Fruit fly (Drosophila melanogaster): ENCODE results near the gene hry.

hry gene

DNA sequence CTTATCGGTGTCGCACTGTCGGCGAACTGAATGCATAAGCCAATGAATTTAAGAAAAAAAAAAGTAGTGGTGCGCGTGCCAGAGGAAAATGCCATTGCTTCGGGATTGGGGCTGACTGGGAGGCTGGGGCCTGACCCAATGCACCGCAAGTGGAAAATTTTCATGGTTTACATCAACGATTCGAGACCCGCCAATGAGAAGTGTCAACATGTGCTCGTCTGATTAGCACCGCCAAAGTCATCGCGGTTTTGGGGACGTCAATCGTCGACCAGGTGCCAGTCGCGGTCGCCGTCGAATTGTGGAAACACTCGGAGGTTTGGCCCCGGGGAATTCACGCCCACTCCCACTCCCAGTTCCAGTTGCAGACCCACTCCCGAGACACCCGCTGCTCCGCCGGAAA, 8.2 kb downstream of the hry start:
- TF ChIP-seq Myc (optimal IDR thresholded peaks at IDR 0.05) (no peak), insv (optimal IDR thresholded peaks at IDR 0.05) (no peak), ttk (optimal IDR thresholded peaks at IDR 0.05) (no peak), Sin3A (optimal IDR thresholded peaks at IDR 0.05) (no peak), h (optimal IDR thresholded peaks at IDR 0.05) (no peak), psq (optimal IDR thresholded peaks at IDR 0.05) (no peak)

DNA sequence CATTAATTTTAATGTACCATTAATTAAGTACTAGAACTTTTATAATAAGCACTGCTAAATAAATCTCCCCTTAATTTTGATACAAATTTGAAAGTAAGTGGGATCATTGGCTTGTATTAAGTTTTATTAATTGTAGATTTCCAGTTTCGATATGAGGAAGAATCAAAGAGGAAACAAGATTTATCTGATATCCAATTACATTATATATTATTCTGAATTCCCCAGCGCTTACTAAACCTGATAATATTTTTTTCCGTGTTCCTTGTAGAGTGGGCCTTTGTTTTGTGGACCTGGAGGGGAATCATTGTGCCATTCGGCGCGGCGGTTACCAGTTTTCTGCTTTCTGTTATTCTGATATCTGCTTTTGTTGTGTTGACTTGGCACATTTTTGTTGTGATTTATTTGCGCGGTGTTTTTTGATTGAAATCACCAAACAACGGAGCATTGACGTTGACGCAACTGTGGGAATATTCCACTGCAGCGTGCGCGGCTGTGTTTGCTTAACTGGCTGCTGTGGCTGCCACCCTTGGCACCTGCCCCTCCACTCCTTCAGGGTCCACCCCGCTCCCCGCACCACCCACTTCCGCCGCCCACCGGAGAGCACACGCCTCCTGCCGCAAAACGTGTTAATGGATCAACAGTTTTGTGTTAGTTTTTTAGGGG, 9.0 kb downstream of the hry start:
- no peak for TF ChIP-seq Sin3A (optimal IDR thresholded peaks at IDR 0.05)
- TF ChIP-seq Myc (optimal IDR thresholded peaks at IDR 0.05): no peak
- no peak for TF ChIP-seq psq (optimal IDR thresholded peaks at IDR 0.05)
- TF ChIP-seq ttk (optimal IDR thresholded peaks at IDR 0.05): no peak
- no peak for TF ChIP-seq insv (optimal IDR thresholded peaks at IDR 0.05)
- TF ChIP-seq h (optimal IDR thresholded peaks at IDR 0.05): no peak

DNA sequence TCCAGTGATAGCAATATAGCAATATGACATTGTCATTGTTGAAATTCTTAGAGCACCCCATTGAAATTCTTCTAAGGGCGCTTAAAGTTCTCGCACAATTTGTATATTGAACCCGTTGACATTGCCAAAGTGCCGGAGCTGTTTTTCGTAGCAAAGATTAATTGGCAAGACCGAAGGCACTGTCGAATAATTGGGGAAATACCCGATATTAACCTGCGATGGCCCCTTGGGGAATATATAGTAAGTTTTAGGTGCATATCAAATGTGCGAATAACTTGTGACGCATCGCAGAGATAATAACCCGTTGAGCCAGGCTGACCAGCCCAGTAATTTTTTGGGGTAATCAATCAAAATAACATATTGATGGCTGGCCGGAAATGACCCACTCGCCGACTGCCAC, 11.1 kb downstream of the hry start:
- TF ChIP-seq insv (optimal IDR thresholded peaks at IDR 0.05): no peak
- no peak for TF ChIP-seq Sin3A (optimal IDR thresholded peaks at IDR 0.05)

DNA sequence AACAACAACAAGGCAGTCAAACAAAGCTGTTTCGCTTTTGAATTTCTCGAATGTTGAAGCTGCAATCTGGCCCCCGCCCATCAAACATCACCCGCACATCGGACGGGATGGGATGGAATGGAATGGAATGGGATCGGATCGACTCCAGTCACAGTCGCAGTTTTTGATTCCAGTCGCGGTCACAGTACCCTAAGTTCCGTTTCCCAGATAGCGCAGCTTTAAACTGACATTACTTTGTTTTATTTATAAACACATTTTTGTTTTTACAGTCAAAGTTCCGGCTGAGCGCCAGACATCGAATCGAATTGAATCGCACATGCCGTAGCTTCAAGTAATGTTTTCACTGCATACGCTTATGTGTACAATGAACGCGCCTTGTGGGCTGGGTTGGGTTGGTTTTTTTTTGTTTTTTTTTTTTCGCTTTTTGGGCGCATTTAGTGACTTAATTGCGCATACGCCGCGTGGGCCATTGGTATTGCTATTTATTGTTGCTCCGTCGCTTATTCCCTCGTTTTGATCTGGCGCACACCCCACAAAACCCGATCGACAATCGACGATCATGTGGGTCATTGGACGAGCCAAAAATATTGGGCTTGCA, 13.2 kb downstream of the hry start:
- no peak for TF ChIP-seq psq (optimal IDR thresholded peaks at IDR 0.05)
- no peak for TF ChIP-seq h (optimal IDR thresholded peaks at IDR 0.05)
- no peak for TF ChIP-seq Myc (optimal IDR thresholded peaks at IDR 0.05)
- TF ChIP-seq ttk (optimal IDR thresholded peaks at IDR 0.05): no peak
- no peak for TF ChIP-seq Sin3A (optimal IDR thresholded peaks at IDR 0.05)
- TF ChIP-seq insv (optimal IDR thresholded peaks at IDR 0.05): no peak

DNA sequence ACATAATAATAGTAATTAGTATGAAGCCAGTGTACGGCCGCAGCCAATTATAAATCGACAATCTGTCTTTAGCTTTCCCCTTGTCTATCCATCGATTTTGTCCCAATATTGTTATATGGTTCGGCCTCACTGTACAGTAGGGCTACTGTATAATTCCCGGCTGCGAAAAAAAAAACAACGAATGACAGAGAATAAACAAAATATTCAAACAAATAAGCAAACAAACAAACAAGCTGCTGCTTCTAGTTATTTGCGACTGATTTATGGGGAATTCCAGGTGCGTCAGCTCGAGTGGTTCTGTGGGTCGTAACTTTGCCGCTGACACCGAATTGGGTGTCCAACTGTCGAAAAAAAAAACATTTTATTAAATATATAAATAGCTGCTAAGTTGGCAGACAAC, 14.1 kb downstream of the hry start:
- TF ChIP-seq Sin3A (optimal IDR thresholded peaks at IDR 0.05): no peak
- TF ChIP-seq Myc (optimal IDR thresholded peaks at IDR 0.05): no peak
- TF ChIP-seq insv (optimal IDR thresholded peaks at IDR 0.05): no peak
- TF ChIP-seq ttk (optimal IDR thresholded peaks at IDR 0.05): no peak
- no peak for TF ChIP-seq psq (optimal IDR thresholded peaks at IDR 0.05)
- no peak for TF ChIP-seq h (optimal IDR thresholded peaks at IDR 0.05)

DNA sequence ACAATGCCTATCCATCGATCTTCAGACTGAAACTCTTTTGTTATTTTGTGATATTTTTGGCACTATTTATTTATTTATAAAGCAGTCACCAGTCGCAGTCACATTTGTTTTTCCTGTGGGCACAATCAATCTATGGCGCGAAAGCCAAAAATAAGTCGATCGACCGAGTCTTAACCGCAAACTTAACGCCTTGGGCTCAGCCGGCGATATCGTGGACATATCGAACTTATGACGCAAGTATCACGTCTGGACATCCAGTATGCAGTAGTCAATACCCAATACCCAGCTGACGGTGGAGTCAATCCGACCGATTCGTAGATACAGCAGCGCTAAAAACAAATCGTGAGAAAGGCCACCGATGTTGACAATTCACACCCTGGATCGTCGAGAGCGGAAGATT, 15.1 kb downstream of the hry start:
- TF ChIP-seq insv (optimal IDR thresholded peaks at IDR 0.05): no peak
- no peak for TF ChIP-seq ttk (optimal IDR thresholded peaks at IDR 0.05)
- TF ChIP-seq Sin3A (optimal IDR thresholded peaks at IDR 0.05): no peak
- TF ChIP-seq psq (optimal IDR thresholded peaks at IDR 0.05): no peak
- TF ChIP-seq h (optimal IDR thresholded peaks at IDR 0.05): no peak
- no peak for TF ChIP-seq Myc (optimal IDR thresholded peaks at IDR 0.05)

DNA sequence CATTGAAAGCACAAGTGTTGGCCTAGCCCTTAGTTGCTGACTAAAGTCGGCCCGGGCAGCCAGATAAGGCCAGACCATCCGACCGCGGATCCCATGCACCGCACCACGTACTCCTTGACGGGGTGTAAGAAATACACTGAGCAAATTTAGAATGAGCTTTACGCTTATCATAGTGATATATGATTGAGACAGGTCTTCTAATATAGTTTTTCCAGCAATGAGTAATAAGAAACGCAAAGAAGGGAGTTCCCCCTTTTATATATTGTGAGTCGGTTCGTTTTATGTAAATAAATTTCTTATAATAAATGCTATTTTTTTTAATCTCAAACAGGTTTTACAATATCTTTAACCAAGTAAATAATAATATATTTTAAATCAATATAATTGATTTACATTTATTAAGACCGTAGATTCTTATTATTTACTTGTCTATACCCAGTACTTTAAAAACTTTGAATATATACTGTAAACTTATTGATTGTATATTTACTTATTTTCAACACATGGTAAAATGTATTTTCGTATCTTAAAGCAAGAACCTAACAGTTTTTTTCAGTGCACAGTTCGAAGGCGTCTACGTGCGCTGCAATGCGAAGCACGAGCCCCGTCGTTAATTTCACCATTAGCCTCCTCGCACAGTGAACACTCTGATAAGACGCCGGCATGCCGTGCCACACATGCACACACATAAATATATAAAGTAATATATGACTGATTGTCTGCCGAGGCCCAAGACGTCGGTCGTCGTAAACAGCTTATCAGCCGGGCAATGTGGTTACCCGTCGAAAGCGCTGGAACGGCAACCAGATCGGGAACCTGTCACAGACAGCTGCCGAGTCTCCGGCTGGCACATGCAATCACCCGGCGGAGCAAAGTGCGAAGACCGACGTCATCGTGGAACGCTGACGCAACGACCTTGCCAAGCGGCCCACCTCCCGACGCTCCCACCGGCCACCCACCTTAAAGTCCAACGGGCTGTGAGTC, 16.6 kb downstream of the hry start:
- TF ChIP-seq Myc (optimal IDR thresholded peaks at IDR 0.05): no peak
- no peak for TF ChIP-seq Sin3A (optimal IDR thresholded peaks at IDR 0.05)
- no peak for TF ChIP-seq psq (optimal IDR thresholded peaks at IDR 0.05)
- TF ChIP-seq ttk (optimal IDR thresholded peaks at IDR 0.05): no peak
- TF ChIP-seq insv (optimal IDR thresholded peaks at IDR 0.05): no peak
- TF ChIP-seq h (optimal IDR thresholded peaks at IDR 0.05): no peak

DNA sequence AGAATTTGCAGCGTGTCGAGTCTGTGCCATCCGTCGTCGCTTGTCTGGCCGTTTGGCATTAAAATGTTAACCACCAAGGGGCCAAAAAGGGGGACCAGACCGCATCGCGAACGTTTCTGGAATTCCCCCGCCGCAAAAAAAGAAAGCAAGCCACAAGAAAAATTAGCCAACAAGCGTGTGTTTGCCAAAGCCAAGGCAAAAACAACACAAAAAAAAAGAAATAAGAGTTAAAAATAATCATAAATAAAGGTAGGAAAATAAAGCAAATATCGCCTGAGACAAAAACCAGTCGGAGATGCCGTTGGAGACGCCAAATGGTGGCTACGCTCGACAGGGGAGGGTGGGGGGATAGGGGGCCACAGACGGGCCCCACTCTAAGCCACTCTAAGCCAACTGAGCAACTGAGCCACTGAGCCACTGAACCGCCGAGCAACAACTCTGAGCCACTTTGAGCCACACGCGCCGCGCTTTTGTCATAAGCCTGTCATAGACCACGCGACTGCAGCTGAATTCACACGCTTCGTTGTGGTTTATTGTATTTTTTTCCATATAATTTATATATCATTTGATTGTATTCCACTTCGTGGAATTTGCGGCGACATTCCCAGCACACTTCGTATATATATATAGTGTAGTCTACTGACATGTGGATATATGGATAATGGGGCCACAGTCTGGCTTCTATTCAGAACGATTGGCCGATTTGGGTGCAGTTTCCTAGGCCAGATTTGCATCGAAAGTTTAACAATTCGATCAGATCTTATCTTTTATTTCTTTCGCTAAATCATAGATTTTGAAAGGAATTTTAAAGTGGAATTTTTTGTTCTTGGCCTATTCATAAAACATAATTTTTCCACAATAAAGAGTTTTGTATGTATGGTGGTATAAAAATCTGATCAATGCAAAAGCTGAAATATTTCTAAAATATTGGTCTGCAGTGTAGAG, 18.3 kb downstream of the hry start:
- no peak for TF ChIP-seq h (optimal IDR thresholded peaks at IDR 0.05)
- TF ChIP-seq ttk (optimal IDR thresholded peaks at IDR 0.05): no peak
- no peak for TF ChIP-seq Sin3A (optimal IDR thresholded peaks at IDR 0.05)
- TF ChIP-seq insv (optimal IDR thresholded peaks at IDR 0.05): no peak
- no peak for TF ChIP-seq psq (optimal IDR thresholded peaks at IDR 0.05)
- TF ChIP-seq Myc (optimal IDR thresholded peaks at IDR 0.05): no peak

DNA sequence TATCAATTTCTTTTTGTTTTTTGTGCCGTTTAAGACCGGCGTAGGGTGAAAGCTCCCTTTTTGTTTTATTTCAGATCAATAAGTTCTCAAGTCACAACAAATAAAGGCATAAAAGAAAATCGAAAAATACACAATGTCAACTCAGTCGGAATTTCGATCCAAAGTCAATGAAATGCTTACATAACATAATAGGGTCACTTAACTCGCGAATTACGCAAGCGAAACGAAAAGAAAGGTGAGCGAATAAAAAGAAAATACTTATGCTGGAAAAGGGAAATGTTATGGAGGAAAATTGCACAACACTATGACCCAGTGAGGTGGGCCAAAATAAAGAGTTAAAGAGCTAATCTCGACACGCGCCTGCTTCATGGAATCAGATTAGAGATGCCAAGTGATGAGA, 20.4 kb downstream of the hry start:
- TF ChIP-seq h (optimal IDR thresholded peaks at IDR 0.05) (no peak), psq (optimal IDR thresholded peaks at IDR 0.05) (no peak), ttk (optimal IDR thresholded peaks at IDR 0.05) (no peak), insv (optimal IDR thresholded peaks at IDR 0.05) (no peak), Myc (optimal IDR thresholded peaks at IDR 0.05) (no peak), Sin3A (optimal IDR thresholded peaks at IDR 0.05) (no peak)

DNA sequence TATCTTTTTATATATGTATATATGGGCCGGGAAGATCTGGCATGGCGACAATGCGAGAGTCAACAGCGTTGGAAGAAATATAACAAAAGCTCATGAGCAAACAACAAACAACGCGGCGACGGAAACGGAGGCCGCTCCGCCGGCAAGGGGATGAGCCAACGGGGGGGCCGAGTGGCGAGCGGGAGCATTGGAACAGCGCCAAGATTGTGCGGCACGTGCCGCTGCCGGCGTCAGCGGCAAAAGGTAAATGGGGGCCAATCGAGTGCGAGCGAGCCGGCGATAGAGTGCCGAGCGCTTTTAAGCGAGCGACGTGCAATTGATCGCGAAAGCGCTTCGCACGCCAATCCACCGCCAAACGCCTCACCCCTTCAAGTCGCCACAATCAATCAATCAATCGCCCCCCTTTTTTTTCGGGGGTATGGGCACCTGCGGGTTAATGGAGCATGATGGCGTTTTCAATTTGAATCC, 21.0 kb downstream of the hry start:
- TF ChIP-seq Sin3A (optimal IDR thresholded peaks at IDR 0.05) (no peak), ttk (optimal IDR thresholded peaks at IDR 0.05) (no peak), insv (optimal IDR thresholded peaks at IDR 0.05) (no peak), Myc (optimal IDR thresholded peaks at IDR 0.05) (no peak), psq (optimal IDR thresholded peaks at IDR 0.05) (no peak), h (optimal IDR thresholded peaks at IDR 0.05) (no peak)

DNA sequence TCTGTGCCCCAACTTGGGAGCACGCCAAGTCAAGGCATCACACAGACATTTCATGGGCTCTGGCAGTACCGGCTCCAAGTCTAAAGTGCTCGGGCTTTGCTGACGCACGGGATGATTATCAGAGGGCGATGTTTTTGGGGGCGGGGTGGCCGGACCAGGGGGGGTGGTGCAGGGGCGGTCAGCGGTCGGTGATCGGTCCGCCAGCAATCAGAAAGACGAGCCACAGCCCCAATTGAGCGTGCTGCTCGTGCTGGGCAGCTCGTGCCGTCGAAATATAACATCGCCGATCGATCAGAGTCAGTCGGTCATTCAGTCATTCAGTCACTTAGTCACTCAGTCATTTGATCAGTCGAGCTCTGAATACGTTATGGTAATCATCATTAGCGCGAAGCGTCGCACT, 22.3 kb downstream of the hry start:
- TF ChIP-seq insv (optimal IDR thresholded peaks at IDR 0.05) (no peak), psq (optimal IDR thresholded peaks at IDR 0.05) (no peak), Sin3A (optimal IDR thresholded peaks at IDR 0.05) (no peak), h (optimal IDR thresholded peaks at IDR 0.05) (no peak), Myc (optimal IDR thresholded peaks at IDR 0.05) (no peak), ttk (optimal IDR thresholded peaks at IDR 0.05) (no peak)
